Fruit fly (Drosophila melanogaster) whole organism, embryonic: ENCODE results near the gene dgt2.
A peak's percentile ranks its signal among the peaks of the same experiment; 100 is the strongest.

Experiments
- Adf1 ChIP-seq: fragments of 200-800 bp; sonication (Bioruptor generic); IDR thresholded peaks from 2 replicates; pipeline ENCODE4 v1.3.6; 2022; ENCODE audit warnings: missing biosample characterization, missing genetic modification characterization
- CG10274 ChIP-seq: fragments of 200-800 bp; sonication (Bioruptor generic); optimal IDR thresholded peaks from 3 replicates; lab custom pipeline; 2017; ENCODE audit warnings: missing biosample characterization, mild to moderate bottlenecking, missing genetic modification characterization
- CG10366 ChIP-seq: fragments of 200-800 bp; sonication (Bioruptor generic); IDR thresholded peaks from 2 replicates; pipeline ENCODE4 v1.3.6; 2022; ENCODE audit warnings: missing biosample characterization, missing genetic modification characterization
- CG10462 ChIP-seq: fragments of 200-800 bp; sonication (Bioruptor generic); optimal IDR thresholded peaks from 2 replicates; lab custom pipeline; 2016; ENCODE audit warnings: missing biosample characterization, missing genetic modification characterization
- CG10543 ChIP-seq: fragments of 200-800 bp; sonication (Bioruptor generic); optimal IDR thresholded peaks from 3 replicates; lab custom pipeline; 2017; ENCODE audit warnings: missing biosample characterization, mild to moderate bottlenecking, missing genetic modification characterization, moderate library complexity
- CG10979 ChIP-seq: fragments of 200-800 bp; sonication (Bioruptor generic); optimal IDR thresholded peaks from 2 replicates; lab custom pipeline; 2018; ENCODE audit warnings: missing biosample characterization, mild to moderate bottlenecking, missing genetic modification characterization, moderate library complexity
- CG11696 ChIP-seq: fragments of 200-800 bp; sonication (Bioruptor generic); IDR thresholded peaks from 2 replicates; pipeline ENCODE4 v1.3.6; 2022; ENCODE audit warnings: missing biosample characterization, missing genetic modification characterization
- CG12299 ChIP-seq: fragments of 200-800 bp; sonication (Bioruptor generic); optimal IDR thresholded peaks from 2 replicates; lab custom pipeline; 2018; ENCODE audit warnings: missing biosample characterization, mild to moderate bottlenecking, missing genetic modification characterization
- CG12744 ChIP-seq: fragments of 200-800 bp; sonication (Bioruptor generic); optimal IDR thresholded peaks from 2 replicates; lab custom pipeline; 2016; ENCODE audit warnings: missing biosample characterization, missing genetic modification characterization
- CG14441 ChIP-seq: fragments of 200-800 bp; sonication (Bioruptor generic); IDR thresholded peaks from 2 replicates; pipeline ENCODE4 v1.3.6; 2022; ENCODE audit warnings: missing biosample characterization, missing genetic modification characterization
- CG15073 ChIP-seq: fragments of 200-800 bp; sonication (Bioruptor generic); optimal IDR thresholded peaks from 2 replicates; lab custom pipeline; 2016; ENCODE audit warnings: missing biosample characterization, missing genetic modification characterization
- CG15601 ChIP-seq: fragments of 200-800 bp; sonication (Bioruptor generic); optimal IDR thresholded peaks from 3 replicates; lab custom pipeline; 2019; ENCODE audit warnings: missing biosample characterization, mild to moderate bottlenecking, missing genetic modification characterization, moderate library complexity
- CG1792 ChIP-seq: fragments of 200-800 bp; sonication (Bioruptor generic); optimal IDR thresholded peaks from 2 replicates; lab custom pipeline; 2016; ENCODE audit warnings: missing biosample characterization, missing genetic modification characterization
- CG2116 ChIP-seq: fragments of 200-800 bp; sonication (Bioruptor generic); optimal IDR thresholded peaks from 3 replicates; lab custom pipeline; 2018; ENCODE audit warnings: missing biosample characterization, mild to moderate bottlenecking, missing genetic modification characterization
- CG30020 ChIP-seq: fragments of 200-800 bp; optimal IDR thresholded peaks from 2 replicates; lab custom pipeline; 2019; ENCODE audit warnings: missing biosample characterization, mild to moderate bottlenecking, missing genetic modification characterization, moderate library complexity
- CG33213 ChIP-seq: fragments of 200-800 bp; sonication (Bioruptor generic); optimal IDR thresholded peaks from 3 replicates; lab custom pipeline; 2016; ENCODE audit warnings: missing biosample characterization, missing genetic modification characterization
- CG4854 ChIP-seq: fragments of 200-800 bp; sonication (Bioruptor generic); optimal IDR thresholded peaks from 2 replicates; lab custom pipeline; 2016; ENCODE audit warnings: missing biosample characterization, missing genetic modification characterization, inconsistent platforms
- CG5180 ChIP-seq: fragments of 200-800 bp; sonication (Bioruptor generic); optimal IDR thresholded peaks from 3 replicates; lab custom pipeline; 2017; ENCODE audit warnings: missing biosample characterization, missing genetic modification characterization, mild to moderate bottlenecking, moderate library complexity, missing genetic modification reagents
- CG7357 ChIP-seq: fragments of 200-800 bp; sonication (Bioruptor generic); IDR thresholded peaks from 3 replicates; pipeline ENCODE4 v1.3.6; 2022; ENCODE audit warnings: missing biosample characterization, missing genetic modification characterization
- CG7786 ChIP-seq: fragments of 200-800 bp; sonication (Bioruptor generic); optimal IDR thresholded peaks from 2 replicates; lab custom pipeline; 2016; ENCODE audit warnings: missing biosample characterization, missing genetic modification characterization
- CG8388 ChIP-seq: fragments of 200-800 bp; sonication (Bioruptor generic); optimal IDR thresholded peaks from 2 replicates; lab custom pipeline; 2019; ENCODE audit warnings: missing biosample characterization, mild to moderate bottlenecking, missing genetic modification characterization, moderate library complexity
- CG9437 ChIP-seq: fragments of 200-800 bp; sonication (Bioruptor generic); optimal IDR thresholded peaks from 2 replicates; lab custom pipeline; 2018; ENCODE audit warnings: missing biosample characterization, mild to moderate bottlenecking, missing genetic modification characterization
- Dad ChIP-seq: fragments of 200-800 bp; sonication (Bioruptor generic); optimal IDR thresholded peaks from 3 replicates; lab custom pipeline; 2016; ENCODE audit warnings: missing biosample characterization, missing genetic modification characterization
- Deaf1 ChIP-seq: fragments of 200-800 bp; optimal IDR thresholded peaks from 3 replicates; lab custom pipeline; 2019; ENCODE audit warnings: missing biosample characterization, mild to moderate bottlenecking, missing genetic modification characterization, moderate library complexity
- Dip3 ChIP-seq: fragments of 200-800 bp; sonication (Bioruptor generic); optimal IDR thresholded peaks from 3 replicates; lab custom pipeline; 2016; ENCODE audit warnings: missing biosample characterization, missing genetic modification characterization
- E2f2 ChIP-seq: fragments of 200-800 bp; sonication (Bioruptor generic); IDR thresholded peaks from 2 replicates; pipeline ENCODE4 v1.3.6; 2022; ENCODE audit warnings: missing biosample characterization, missing genetic modification characterization
- Eip74EF ChIP-seq, 2 experiments: fragments of 200-800 bp in 1 of 2; fragments of >200 bp in 1 of 2; sonication (Bioruptor generic) in 1 of 2; optimal IDR thresholded peaks; 2 replicates each; lab custom pipeline; 2017 to 2019; ENCODE audit warnings: missing biosample characterization in 2 of 2, missing genetic modification characterization in 2 of 2, mild to moderate bottlenecking in 1 of 2, moderate library complexity in 1 of 2
- Ets65A ChIP-seq: fragments of 200-800 bp; sonication (Bioruptor generic); peaks from one replicate; lab custom pipeline; 2016; ENCODE audit warnings: missing biosample characterization, missing genetic modification characterization
- Sin3A ChIP-seq: fragments of >200 bp; optimal IDR thresholded peaks from 2 replicates; lab custom pipeline; 2018
- Six4 ChIP-seq: fragments of 200-800 bp; sonication (Bioruptor generic); optimal IDR thresholded peaks from 2 replicates; lab custom pipeline; 2016; ENCODE audit warnings: missing biosample characterization, missing genetic modification characterization
- Xrp1 ChIP-seq: fragments of 200-800 bp; sonication (Bioruptor generic); IDR thresholded peaks from 2 replicates; pipeline ENCODE4 v1.3.6; 2022; ENCODE audit warnings: missing biosample characterization, missing genetic modification characterization
- abd-A ChIP-seq: fragments of 200-800 bp; sonication (Bioruptor generic); optimal IDR thresholded peaks from 3 replicates; lab custom pipeline; 2019; ENCODE audit warnings: missing biosample characterization, mild to moderate bottlenecking, missing genetic modification characterization, moderate library complexity
- chinmo ChIP-seq: fragments of 200-800 bp; sonication (Bioruptor generic); IDR thresholded peaks from 4 replicates; pipeline ENCODE4 v1.3.6; 2022; ENCODE audit warnings: missing biosample characterization, missing genetic modification characterization; ENCODE audit not compliant: partially characterized antibody
- chn ChIP-seq: fragments of 200-800 bp; sonication (Bioruptor generic); optimal IDR thresholded peaks from 2 replicates; lab custom pipeline; 2016; ENCODE audit warnings: missing biosample characterization, missing genetic modification characterization
- corto ChIP-seq: fragments of 200-800 bp; sonication (Bioruptor generic); optimal IDR thresholded peaks from 2 replicates; lab custom pipeline; 2016; ENCODE audit warnings: missing biosample characterization, mild to moderate bottlenecking, missing genetic modification characterization, moderate library complexity
- crol ChIP-seq: fragments of 200-800 bp; sonication (Bioruptor generic); IDR thresholded peaks from 2 replicates; pipeline ENCODE4 v1.3.6; 2022; ENCODE audit warnings: missing biosample characterization, missing genetic modification characterization
- ewg ChIP-seq: fragments of 200-800 bp; sonication (Bioruptor generic); optimal IDR thresholded peaks from 3 replicates; lab custom pipeline; 2017; ENCODE audit warnings: mild to moderate bottlenecking, missing biosample characterization, missing genetic modification reagents, missing genetic modification characterization
- inv ChIP-seq: fragments of 200-800 bp; sonication (Bioruptor generic); IDR thresholded peaks from 2 replicates; pipeline ENCODE4 v1.3.6; 2022; ENCODE audit warnings: missing biosample characterization, missing genetic modification characterization; ENCODE audit not compliant: partially characterized antibody
- jumu ChIP-seq: fragments of 200-800 bp; sonication (Bioruptor generic); optimal IDR thresholded peaks from 3 replicates; lab custom pipeline; 2016; ENCODE audit warnings: missing biosample characterization, missing genetic modification characterization
- knrl ChIP-seq: fragments of 200-800 bp; sonication (Bioruptor generic); IDR thresholded peaks from 3 replicates; pipeline ENCODE4 v1.3.6; 2022; ENCODE audit warnings: missing biosample characterization, missing genetic modification characterization; ENCODE audit not compliant: partially characterized antibody
- mam ChIP-seq: fragments of 200-800 bp; sonication (Bioruptor generic); optimal IDR thresholded peaks from 3 replicates; lab custom pipeline; 2016; ENCODE audit warnings: missing biosample characterization, missing genetic modification characterization
- nerfin-1 ChIP-seq: fragments of 200-800 bp; sonication (Bioruptor generic); optimal IDR thresholded peaks from 3 replicates; lab custom pipeline; 2019; ENCODE audit warnings: missing biosample characterization, mild to moderate bottlenecking, missing genetic modification characterization, moderate library complexity
- onecut ChIP-seq: fragments of 200-800 bp; sonication (Bioruptor generic); IDR thresholded peaks from 2 replicates; pipeline ENCODE4 v1.3.6; 2022; ENCODE audit warnings: missing biosample characterization, missing genetic modification characterization
- org-1 ChIP-seq: fragments of 200-800 bp; sonication (Bioruptor generic); optimal IDR thresholded peaks from 2 replicates; lab custom pipeline; 2017; ENCODE audit warnings: missing biosample characterization, missing genetic modification characterization
- run ChIP-seq: fragments of 200-800 bp; sonication (Bioruptor generic); optimal IDR thresholded peaks from 3 replicates; lab custom pipeline; 2018; ENCODE audit warnings: missing biosample characterization, mild to moderate bottlenecking, missing genetic modification characterization
- sc ChIP-seq, 3 experiments: fragments of >200 bp in 2 of 3; fragments of 200-800 bp in 1 of 3; sonication (Bioruptor generic) in 1 of 3; optimal IDR thresholded peaks; 2 replicates in 2 of 3; 3 replicates in 1 of 3; lab custom pipeline; 2017; ENCODE audit warnings: mild to moderate bottlenecking in 1 of 3, missing biosample characterization in 1 of 3, missing genetic modification characterization in 1 of 3, missing genetic modification reagents in 1 of 3
- sd ChIP-seq: fragments of 200-800 bp; sonication (Bioruptor generic); optimal IDR thresholded peaks from 3 replicates; lab custom pipeline; 2018; ENCODE audit warnings: missing biosample characterization, mild to moderate bottlenecking, missing genetic modification characterization, moderate library complexity
- stc ChIP-seq: fragments of 200-800 bp; sonication (Bioruptor generic); IDR thresholded peaks from 2 replicates; pipeline ENCODE4 v1.3.6; 2022; ENCODE audit warnings: missing biosample characterization, missing genetic modification characterization
- vfl ChIP-seq: fragments of 200-800 bp; sonication (Bioruptor generic); optimal IDR thresholded peaks from 2 replicates; lab custom pipeline; 2016; ENCODE audit warnings: missing biosample characterization, missing genetic modification characterization
- zen ChIP-seq: fragments of 200-800 bp; sonication (Bioruptor generic); optimal IDR thresholded peaks from 3 replicates; lab custom pipeline; 2018; ENCODE audit warnings: missing biosample characterization, mild to moderate bottlenecking, missing genetic modification characterization, moderate library complexity

Gene dgt2

dm6 chr2L:11987945-11988344 is 1.8 kb upstream of the dgt2 start, which contains the start of the genes CG6686 and CG34163 (continued):
- TF ChIP-seq CG10366 (GFP tag; lab: Robert Waterston, UW) (peak; percentile 39; the same call in 1 of the 2 replicates), run (tag; lab: Kevin White, UChicago) (no peak), chn (GFP tag; lab: Kevin White, UChicago) (peak; percentile 21), Xrp1 (peak; percentile 27; the same call in 1 of the 2 replicates), ewg (GFP tag; lab: Kevin White, UChicago) (no peak), sc (optimal IDR thresholded peaks at IDR 0.05; lab: Kevin White, UChicago) (no peak), sc (GFP tag; optimal IDR thresholded peaks at IDR 0.05; lab: Kevin White, UChicago) (no peak), Ets65A (peak; percentile 91), Deaf1 (no peak), CG10462 (peak; percentile 37), crol (GFP tag; lab: Robert Waterston, UW) (no peak), corto (GFP tag; lab: Kevin White, UChicago) (no peak), Adf1 (GFP tag; lab: Robert Waterston, UW) (no peak), chinmo (GFP tag; lab: Robert Waterston, UW) (no peak), CG14441 (GFP tag; lab: Robert Waterston, UW) (peak; percentile 41; the same call in 1 of the 2 replicates), abd-A (tag; lab: Kevin White, UChicago) (no peak), CG2116 (GFP tag; lab: Kevin White, UChicago) (peak; percentile 63), CG5180 (GFP tag; lab: Kevin White, UChicago) (no peak), org-1 (no peak), E2f2 (GFP tag; lab: Robert Waterston, UW) (peak; percentile 64), CG10274 (no peak), CG8388 (no peak), CG11696 (no peak), vfl (GFP tag; lab: Kevin White, UChicago) (peak; percentile 41), CG30020 (peak; percentile 29), CG4854 (GFP tag; lab: Kevin White, UChicago) (peak; percentile 51), onecut (no peak), Sin3A (lab: Kevin White, UChicago) (peak; percentile 59), sd (tag; lab: Kevin White, UChicago) (no peak), inv (GFP tag; lab: Robert Waterston, UW) (no peak), CG33213 (GFP tag; lab: Kevin White, UChicago) (peak; percentile 32), CG7786 (GFP tag; lab: Kevin White, UChicago) (peak; percentile 55), jumu (GFP tag; lab: Kevin White, UChicago) (peak; percentile 53), CG9437 (GFP tag; lab: Kevin White, UChicago) (peak; percentile 61), stc (GFP tag; lab: Robert Waterston, UW) (0 out of 2 replicates have a peak, but pooled peaks have one; percentile 18), CG12744 (GFP tag; lab: Kevin White, UChicago) (no peak), CG15601 (peak; percentile 27), Six4 (no peak), knrl (GFP tag; lab: Robert Waterston, UW) (0 out of 3 replicates have a peak, but pooled peaks have one; percentile 21), Eip74EF (GFP tag; optimal IDR thresholded peaks at IDR 0.05; lab: Kevin White, UChicago) (no peak), CG7357 (GFP tag; lab: Robert Waterston, UW) (no peak), zen (tag; lab: Kevin White, UChicago) (peak; percentile 44), nerfin-1 (tag; lab: Kevin White, UChicago) (peak; percentile 27), CG12299 (peak; percentile 47), Dad (GFP tag; lab: Kevin White, UChicago) (peak; percentile 48), Dip3 (GFP tag; lab: Kevin White, UChicago) (peak; percentile 56), CG10543 (GFP tag; lab: Kevin White, UChicago) (peak; percentile 1), CG10979 (tag; lab: Kevin White, UChicago) (peak; percentile 34), CG15073 (GFP tag; lab: Kevin White, UChicago) (no peak), mam (GFP tag; lab: Kevin White, UChicago) (peak; percentile 44), CG1792 (GFP tag; lab: Kevin White, UChicago) (peak; percentile 8)
